Worm (Caenorhabditis elegans) whole organism, L4/young adult: ENCODE data around the gene farl-11.

ENCODE experiments used
- W03F9.2 ChIP-seq: fragments of 150-350 bp; optimal IDR thresholded peaks from 2 replicates; lab custom pipeline; 2014; ENCODE audit warnings: missing biosample characterization, missing genetic modification characterization
- dao-5 ChIP-seq: sonication (generic microtip); optimal IDR thresholded peaks from 2 replicates; lab custom pipeline; 2016; ENCODE audit warnings: missing genotype, missing genetic modification characterization, moderate library complexity, missing compliant biosample characterization
- him-1 ChIP-seq: sonication (generic microtip); optimal IDR thresholded peaks from 2 replicates; lab custom pipeline; 2016; ENCODE audit warnings: missing genotype, missing genetic modification reagents, missing genetic modification characterization, missing compliant biosample characterization

DNA sequence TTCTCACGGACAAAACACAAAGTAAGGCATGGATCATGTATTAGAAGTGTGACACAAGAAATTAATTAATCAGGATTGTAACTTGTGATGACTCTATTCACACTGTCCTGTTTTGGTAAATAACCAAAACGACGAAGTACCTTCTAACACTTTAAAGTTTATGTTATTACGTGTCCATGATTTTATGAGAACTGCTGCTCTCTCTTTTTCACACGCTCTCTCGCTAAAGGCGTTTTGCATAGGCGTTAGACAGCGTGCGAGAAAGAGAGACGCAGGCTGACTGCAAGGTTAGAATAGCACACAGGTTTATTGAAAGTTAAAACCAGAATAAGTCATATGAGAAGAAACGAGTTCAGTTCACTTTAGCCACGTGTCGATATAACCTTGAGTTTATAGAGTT is 14.8 kb downstream of the farl-11 start:
- TF ChIP-seq dao-5 (tag; lab: Kevin White, UChicago), result no peak
- no peak for TF ChIP-seq him-1 (tag; lab: Kevin White, UChicago)
- TF ChIP-seq W03F9.2, result no peak
